Fruit fly (Drosophila melanogaster) whole organism, embryonic: ENCODE measurements around the gene CG4704.
A peak's percentile ranks its signal among the peaks of the same experiment; 100 is the strongest.

Experiments used
- Asciz ChIP-seq: fragments of 200-800 bp; sonication (Bioruptor generic); optimal IDR thresholded peaks from 2 replicates; lab custom pipeline; 2017; ENCODE audit warnings: missing biosample characterization, mild to moderate bottlenecking, missing genetic modification characterization, missing genetic modification reagents
- CG10147 ChIP-seq: fragments of 200-800 bp; sonication (Bioruptor generic); optimal IDR thresholded peaks from 2 replicates; lab custom pipeline; 2019; ENCODE audit warnings: missing biosample characterization, mild to moderate bottlenecking, missing genetic modification characterization, moderate library complexity
- CG10462 ChIP-seq: fragments of 200-800 bp; sonication (Bioruptor generic); optimal IDR thresholded peaks from 2 replicates; lab custom pipeline; 2016; ENCODE audit warnings: missing biosample characterization, missing genetic modification characterization
- CG11560 ChIP-seq: fragments of 200-800 bp; sonication (Bioruptor generic); IDR thresholded peaks from 3 replicates; pipeline ENCODE4 v1.3.6; 2022; ENCODE audit warnings: missing biosample characterization, missing genetic modification characterization
- CG11696 ChIP-seq: fragments of 200-800 bp; sonication (Bioruptor generic); IDR thresholded peaks from 2 replicates; pipeline ENCODE4 v1.3.6; 2022; ENCODE audit warnings: missing biosample characterization, missing genetic modification characterization
- CG14965 ChIP-seq: fragments of 200-800 bp; sonication (Bioruptor generic); optimal IDR thresholded peaks from 2 replicates; lab custom pipeline; 2016; ENCODE audit warnings: missing biosample characterization, missing genetic modification characterization, borderline replicate concordance
- CG1529 ChIP-seq: fragments of 200-800 bp; sonication (Bioruptor generic); optimal IDR thresholded peaks from 3 replicates; lab custom pipeline; 2018; ENCODE audit warnings: missing biosample characterization, missing genetic modification characterization
- CG17361 ChIP-seq: fragments of 200-800 bp; sonication (Bioruptor generic); IDR thresholded peaks from 3 replicates; pipeline ENCODE4 v1.3.6; 2022; ENCODE audit warnings: missing biosample characterization, missing genetic modification characterization
- CG17385 ChIP-seq: fragments of 200-800 bp; sonication (Bioruptor generic); optimal IDR thresholded peaks from 3 replicates; lab custom pipeline; 2018; ENCODE audit warnings: missing biosample characterization, mild to moderate bottlenecking, missing genetic modification characterization
- CG2199 ChIP-seq: fragments of 200-800 bp; sonication (Bioruptor generic); IDR thresholded peaks from 3 replicates; pipeline ENCODE4 v1.3.6; 2022; ENCODE audit warnings: missing biosample characterization, missing genetic modification characterization
- CG2875 ChIP-seq: fragments of 200-800 bp; sonication (Bioruptor generic); optimal IDR thresholded peaks from 2 replicates; lab custom pipeline; 2017; ENCODE audit warnings: missing biosample characterization, mild to moderate bottlenecking, missing genetic modification characterization, missing genetic modification reagents
- CG32767 ChIP-seq: fragments of 200-800 bp; sonication (Bioruptor generic); IDR thresholded peaks from 2 replicates; pipeline ENCODE4 v1.3.6; 2022; ENCODE audit warnings: missing biosample characterization, missing genetic modification characterization
- CG34422 ChIP-seq: fragments of 200-800 bp; sonication (Bioruptor generic); IDR thresholded peaks from 3 replicates; pipeline ENCODE4 v1.3.6; 2022; ENCODE audit warnings: missing biosample characterization, missing genetic modification characterization
- CG3995 ChIP-seq: fragments of 200-800 bp; sonication (Bioruptor generic); optimal IDR thresholded peaks from 3 replicates; lab custom pipeline; 2016; ENCODE audit warnings: missing biosample characterization, missing genetic modification characterization
- CG42726 ChIP-seq: fragments of 200-800 bp; sonication (Bioruptor generic); IDR thresholded peaks from 2 replicates; pipeline ENCODE4 v1.3.6; 2022; ENCODE audit warnings: missing biosample characterization, missing genetic modification characterization; ENCODE audit not compliant: partially characterized antibody
- CG4328 ChIP-seq: fragments of 200-800 bp; sonication (Bioruptor generic); optimal IDR thresholded peaks from 3 replicates; lab custom pipeline; 2017; ENCODE audit warnings: missing biosample characterization, missing genetic modification reagents, missing genetic modification characterization
- CG5180 ChIP-seq: fragments of 200-800 bp; sonication (Bioruptor generic); optimal IDR thresholded peaks from 3 replicates; lab custom pipeline; 2017; ENCODE audit warnings: missing biosample characterization, missing genetic modification characterization, mild to moderate bottlenecking, moderate library complexity, missing genetic modification reagents
- CG6254 ChIP-seq: fragments of 200-800 bp; sonication (Bioruptor generic); optimal IDR thresholded peaks from 3 replicates; lab custom pipeline; 2017; ENCODE audit warnings: mild to moderate bottlenecking, missing biosample characterization, missing genetic modification reagents, missing genetic modification characterization
- CG8290 ChIP-seq, 3 experiments: fragments of 200-800 bp; sonication (Bioruptor generic); optimal IDR thresholded peaks; 2 replicates each; lab custom pipeline; 2016 to 2019; ENCODE audit warnings: missing biosample characterization in 3 of 3, missing genetic modification characterization in 3 of 3, mild to moderate bottlenecking in 2 of 3, moderate library complexity in 1 of 3
- CG9437 ChIP-seq: fragments of 200-800 bp; sonication (Bioruptor generic); optimal IDR thresholded peaks from 2 replicates; lab custom pipeline; 2018; ENCODE audit warnings: missing biosample characterization, mild to moderate bottlenecking, missing genetic modification characterization
- CG9797 ChIP-seq: fragments of 200-800 bp; sonication (Bioruptor generic); optimal IDR thresholded peaks from 3 replicates; lab custom pipeline; 2018; ENCODE audit warnings: missing biosample characterization, mild to moderate bottlenecking, missing genetic modification characterization
- Dip2 ChIP-seq: fragments of 200-800 bp; sonication (Bioruptor generic); IDR thresholded peaks from 2 replicates; pipeline ENCODE4 v1.3.6; 2022; ENCODE audit warnings: missing biosample characterization, missing genetic modification characterization
- H2.0 ChIP-seq: fragments of 200-800 bp; sonication (Bioruptor generic); IDR thresholded peaks from 2 replicates; pipeline ENCODE4 v1.3.6; 2022; ENCODE audit warnings: missing biosample characterization, missing genetic modification characterization
- HLH3B ChIP-seq: fragments of 200-800 bp; sonication (Bioruptor generic); IDR thresholded peaks from 2 replicates; pipeline ENCODE4 v1.3.6; 2022; ENCODE audit warnings: missing biosample characterization, missing genetic modification characterization
- Hr78 ChIP-seq, 2 experiments: fragments of 200-800 bp in 1 of 2; fragments of >200 bp in 1 of 2; sonication (Bioruptor generic) in 1 of 2; optimal IDR thresholded peaks; 2 replicates each; lab custom pipeline; 2017 to 2019; ENCODE audit warnings: missing biosample characterization in 2 of 2, missing genetic modification characterization in 2 of 2, mild to moderate bottlenecking in 1 of 2, moderate library complexity in 1 of 2
- Lpt ChIP-seq: fragments of >200 bp; optimal IDR thresholded peaks from 2 replicates; lab custom pipeline; 2018; ENCODE audit warnings: missing biosample characterization, missing genetic modification characterization
- Meics ChIP-seq: fragments of 200-800 bp; sonication (Bioruptor generic); optimal IDR thresholded peaks from 2 replicates; lab custom pipeline; 2017; ENCODE audit warnings: missing biosample characterization, mild to moderate bottlenecking, missing genetic modification characterization
- Nf-YB ChIP-seq: fragments of 200-800 bp; sonication (Bioruptor generic); optimal IDR thresholded peaks from 3 replicates; lab custom pipeline; 2019; ENCODE audit warnings: missing biosample characterization, mild to moderate bottlenecking, missing genetic modification characterization, moderate library complexity
- Spps ChIP-seq: fragments of 200-800 bp; sonication (Bioruptor generic); optimal IDR thresholded peaks from 2 replicates; lab custom pipeline; 2018; ENCODE audit warnings: missing biosample characterization, mild to moderate bottlenecking, missing genetic modification characterization
- Sry-δ ChIP-seq: fragments of 200-800 bp; sonication (Bioruptor generic); optimal IDR thresholded peaks from 2 replicates; lab custom pipeline; 2016; ENCODE audit warnings: missing biosample characterization, missing genetic modification characterization
- TFAM ChIP-seq: fragments of 200-800 bp; sonication (Bioruptor generic); optimal IDR thresholded peaks from 2 replicates; lab custom pipeline; 2017; ENCODE audit warnings: missing biosample characterization, missing genetic modification characterization, inconsistent platforms
- al ChIP-seq: fragments of 200-800 bp; sonication (Bioruptor generic); IDR thresholded peaks from 2 replicates; pipeline ENCODE4 v1.3.6; 2022; ENCODE audit warnings: missing biosample characterization, missing genetic modification characterization
- cg ChIP-seq: fragments of 200-800 bp; sonication (Bioruptor generic); optimal IDR thresholded peaks from 3 replicates; lab custom pipeline; 2019; ENCODE audit warnings: missing biosample characterization, mild to moderate bottlenecking, missing genetic modification characterization, moderate library complexity
- chif ChIP-seq, 2 experiments: fragments of 200-800 bp; sonication (Bioruptor generic); optimal IDR thresholded peaks; 3 replicates each; lab custom pipeline; 2016; ENCODE audit warnings: missing biosample characterization in 2 of 2, missing genetic modification characterization in 2 of 2
- crc ChIP-seq: fragments of 200-800 bp; sonication (Bioruptor generic); optimal IDR thresholded peaks from 2 replicates; lab custom pipeline; 2016; ENCODE audit warnings: missing biosample characterization, missing genetic modification characterization
- croc ChIP-seq: fragments of 200-800 bp; sonication (Bioruptor generic); conservative IDR thresholded peaks from 3 replicates; pipeline ENCODE4 v1.3.6; 2022; ENCODE audit warnings: missing biosample characterization, missing genetic modification characterization
- dmrt99B ChIP-seq: fragments of 200-800 bp; sonication (Bioruptor generic); optimal IDR thresholded peaks from 2 replicates; lab custom pipeline; 2018; ENCODE audit warnings: missing biosample characterization, mild to moderate bottlenecking, missing genetic modification characterization, moderate library complexity
- ems ChIP-seq: fragments of 200-800 bp; sonication (Bioruptor generic); optimal IDR thresholded peaks from 3 replicates; lab custom pipeline; 2016; ENCODE audit warnings: missing biosample characterization, missing genetic modification characterization
- esg ChIP-seq: fragments of 200-800 bp; sonication (Bioruptor generic); conservative IDR thresholded peaks from 2 replicates; pipeline ENCODE4 v1.3.6; 2022; ENCODE audit warnings: missing biosample characterization, missing genetic modification characterization
- fd3F ChIP-seq: fragments of 200-800 bp; sonication (Bioruptor generic); optimal IDR thresholded peaks from 2 replicates; lab custom pipeline; 2018; ENCODE audit warnings: missing biosample characterization, mild to moderate bottlenecking, missing genetic modification characterization, moderate library complexity
- gcm2 ChIP-seq: fragments of 200-800 bp; sonication (Bioruptor generic); optimal IDR thresholded peaks from 2 replicates; lab custom pipeline; 2016; ENCODE audit warnings: missing biosample characterization, missing genetic modification characterization
- ken ChIP-seq: fragments of 200-800 bp; sonication (Bioruptor generic); IDR thresholded peaks from 3 replicates; pipeline ENCODE4 v1.3.6; 2022; ENCODE audit warnings: missing biosample characterization, missing genetic modification characterization
- lmd ChIP-seq: fragments of 200-800 bp; sonication (Bioruptor generic); IDR thresholded peaks from 2 replicates; pipeline ENCODE4 v1.3.6; 2022; ENCODE audit warnings: missing biosample characterization, missing genetic modification characterization
- mam ChIP-seq: fragments of 200-800 bp; sonication (Bioruptor generic); optimal IDR thresholded peaks from 3 replicates; lab custom pipeline; 2016; ENCODE audit warnings: missing biosample characterization, missing genetic modification characterization
- nerfin-1 ChIP-seq: fragments of 200-800 bp; sonication (Bioruptor generic); optimal IDR thresholded peaks from 3 replicates; lab custom pipeline; 2019; ENCODE audit warnings: missing biosample characterization, mild to moderate bottlenecking, missing genetic modification characterization, moderate library complexity
- pan ChIP-seq, 4 experiments: fragments of >200 bp in 3 of 4; fragments of 200-800 bp in 1 of 4; sonication (Bioruptor generic) in 1 of 4; optimal IDR thresholded peaks in 3 of 4; IDR thresholded peaks in 1 of 4; 2 replicates each; pipeline versions ENCODE4 v1.3.6 to Lab custom; 2017 to 2022; ENCODE audit warnings: missing biosample characterization in 2 of 4, missing genetic modification characterization in 2 of 4, mixed read lengths in 1 of 4
- pros ChIP-seq: fragments of 200-800 bp; sonication (Bioruptor generic); optimal IDR thresholded peaks from 3 replicates; lab custom pipeline; 2019; ENCODE audit warnings: missing biosample characterization, mild to moderate bottlenecking, missing genetic modification characterization, moderate library complexity
- toy ChIP-seq: fragments of 200-800 bp; sonication (Bioruptor generic); IDR thresholded peaks from 2 replicates; pipeline ENCODE4 v1.3.6; 2022; ENCODE audit warnings: missing biosample characterization, missing genetic modification characterization
- yki ChIP-seq: fragments of >200 bp; optimal IDR thresholded peaks from 3 replicates; lab custom pipeline; 2018

Gene CG4704

dm6 chr3R:22861982-22862381, 15.9 kb upstream of the CG4704 start (continued):
- TF ChIP-seq cg (GFP tag; lab: Kevin White, UChicago): no peak
- peak; percentile 41 for TF ChIP-seq nerfin-1 (tag; lab: Kevin White, UChicago)
- no peak for TF ChIP-seq Dip2
- TF ChIP-seq CG42726 (GFP tag; lab: Robert Waterston, UW): no peak
- peak; percentile 54 for TF ChIP-seq Meics (GFP tag; lab: Kevin White, UChicago)
- no peak for TF ChIP-seq Hr78 (GFP tag; optimal IDR thresholded peaks at IDR 0.05; lab: Kevin White, UChicago)
- TF ChIP-seq CG8290 (GFP tag; optimal IDR thresholded peaks at IDR 0.05; lab: Kevin White, UChicago): no peak
- TF ChIP-seq CG8290 (tag; optimal IDR thresholded peaks at IDR 0.05; lab: Kevin White, UChicago): peak in 1 of 2 experiments; percentile 67
- peak; percentile 41; the same call in 1 of the 2 replicates for TF ChIP-seq esg
- peak; percentile 48; the same call in 2 of the 3 replicates for TF ChIP-seq CG17361 (GFP tag; lab: Robert Waterston, UW)
- peak; percentile 53; the same call in 2 of the 3 replicates for TF ChIP-seq CG34422
- peak; percentile 31 for TF ChIP-seq CG1529 (GFP tag; lab: Kevin White, UChicago)
- peak; percentile 36; the same call in 2 of the 3 replicates for TF ChIP-seq croc (GFP tag; lab: Robert Waterston, UW)
- peak; percentile 17 for TF ChIP-seq CG9437
- TF ChIP-seq al (GFP tag; lab: Robert Waterston, UW): no peak
- peak; percentile 49; the same call in 1 of the 2 replicates for TF ChIP-seq CG32767 (GFP tag; lab: Robert Waterston, UW)
- TF ChIP-seq yki (lab: Kevin White, UChicago): no peak
- TF ChIP-seq CG5180 (GFP tag; lab: Kevin White, UChicago): peak; percentile 34
- peak; percentile 53 for TF ChIP-seq H2.0 (GFP tag; lab: Robert Waterston, UW)
- TF ChIP-seq crc (GFP tag; lab: Kevin White, UChicago): no peak
- no peak for TF ChIP-seq CG3995 (GFP tag; lab: Kevin White, UChicago)
- no peak for TF ChIP-seq CG10462
- TF ChIP-seq CG2199: no peak
- TF ChIP-seq CG9797 (GFP tag; lab: Kevin White, UChicago): no peak
- TF ChIP-seq ems (GFP tag; lab: Kevin White, UChicago): peak; percentile 10
- peak; percentile 50; the same call in 1 of the 2 replicates for TF ChIP-seq HLH3B
- TF ChIP-seq Nf-YB: peak; percentile 21
- TF ChIP-seq Sry-δ: no peak
- no peak for TF ChIP-seq pan (optimal IDR thresholded peaks at IDR 0.05; lab: Kevin White, UChicago)
- TF ChIP-seq pan (GFP tag; optimal IDR thresholded peaks at IDR 0.05 in 1 of 2, IDR thresholded peaks at IDR 0.05 in 1 of 2): peak in 1 of 2 experiments; percentile 68
- peak in 1 of 2 experiments; percentile 13 for TF ChIP-seq chif (GFP tag; optimal IDR thresholded peaks at IDR 0.05; lab: Kevin White, UChicago)
- TF ChIP-seq CG10147: peak; percentile 33
- TF ChIP-seq toy (GFP tag; lab: Robert Waterston, UW): no peak
- no peak for TF ChIP-seq CG11560
- peak; percentile 22 for TF ChIP-seq CG4328 (GFP tag; lab: Kevin White, UChicago)
- peak; percentile 70 for TF ChIP-seq lmd (GFP tag; lab: Robert Waterston, UW)
- TF ChIP-seq CG11696: 0 out of 2 replicates have a peak, but pooled peaks have one; percentile 18
- TF ChIP-seq dmrt99B (tag; lab: Kevin White, UChicago): peak; percentile 79
- TF ChIP-seq mam: peak; percentile 26
- TF ChIP-seq ken: peak; percentile 24; the same call in 1 of the 3 replicates
- TF ChIP-seq TFAM (GFP tag; lab: Kevin White, UChicago): no peak
- TF ChIP-seq CG17385 (GFP tag; lab: Kevin White, UChicago): peak; percentile 67
- no peak for TF ChIP-seq Lpt (GFP tag; lab: Kevin White, UChicago)
- no peak for TF ChIP-seq Spps
- TF ChIP-seq Asciz (GFP tag; lab: Kevin White, UChicago): peak; percentile 28
- TF ChIP-seq CG2875 (GFP tag; lab: Kevin White, UChicago): peak; percentile 45
- TF ChIP-seq CG14965 (GFP tag; lab: Kevin White, UChicago): no peak
- TF ChIP-seq CG6254 (GFP tag; lab: Kevin White, UChicago): peak; percentile 13
- TF ChIP-seq fd3F (GFP tag; lab: Kevin White, UChicago): peak; percentile 14
- no peak for TF ChIP-seq pros (GFP tag; lab: Kevin White, UChicago)
- TF ChIP-seq gcm2 (GFP tag; lab: Kevin White, UChicago): no peak
